Fruit fly (Drosophila melanogaster) whole organism, prepupa: Measurements from ENCODE around the gene CG33687.

Source experiments
- CG10631 ChIP-seq: fragments of 200-800 bp; sonication (Bioruptor generic); optimal IDR thresholded peaks from 2 replicates; lab custom pipeline; 2016; ENCODE audit warnings: missing biosample characterization, missing genetic modification characterization
- CG7368 ChIP-seq: fragments of 200-800 bp; sonication (Bioruptor generic); optimal IDR thresholded peaks from 3 replicates; lab custom pipeline; 2016; ENCODE audit warnings: missing biosample characterization, missing genetic modification characterization
- fd85E ChIP-seq: fragments of 200-800 bp; sonication (Bioruptor generic); optimal IDR thresholded peaks from 3 replicates; lab custom pipeline; 2016; ENCODE audit warnings: missing biosample characterization, missing genetic modification characterization

- no peak for TF ChIP-seq CG7368
- no peak for TF ChIP-seq fd85E
- no peak for TF ChIP-seq CG10631
Observed at dm6 chr3L:16201028-16201427, 3.4 kb downstream of the CG33687 start, which contains the start of gene dls.
